Worm (Caenorhabditis elegans): Measurements from ENCODE around the gene acp-4.

Gene acp-4

DNA sequence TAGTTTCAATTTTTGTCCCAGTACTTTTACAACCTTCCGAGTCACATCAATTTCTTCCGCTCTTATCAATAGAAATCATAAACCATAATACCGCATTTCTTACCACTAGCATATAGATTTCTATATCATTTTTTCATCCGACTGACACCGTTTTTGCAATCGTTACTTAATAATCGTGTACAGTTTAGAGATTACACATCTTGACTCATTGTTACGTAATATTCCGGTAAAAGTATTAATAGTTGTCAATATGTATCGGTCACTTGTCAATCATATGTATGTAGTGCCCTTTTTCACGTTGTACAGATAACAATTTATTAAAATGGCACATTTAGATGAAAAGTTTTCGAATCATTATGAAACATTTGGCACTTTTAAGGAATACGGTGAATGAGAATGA lies 34.9 kb downstream of the acp-4 start:
- TF ChIP-seq T22C8.4 (GFP tag; IDR thresholded peaks at IDR 0.05) (no peak), klf-2 (GFP tag; conservative IDR thresholded peaks at IDR 0.05) (no peak), ztf-23 (GFP tag; IDR thresholded peaks at IDR 0.05) (no peak)

DNA sequence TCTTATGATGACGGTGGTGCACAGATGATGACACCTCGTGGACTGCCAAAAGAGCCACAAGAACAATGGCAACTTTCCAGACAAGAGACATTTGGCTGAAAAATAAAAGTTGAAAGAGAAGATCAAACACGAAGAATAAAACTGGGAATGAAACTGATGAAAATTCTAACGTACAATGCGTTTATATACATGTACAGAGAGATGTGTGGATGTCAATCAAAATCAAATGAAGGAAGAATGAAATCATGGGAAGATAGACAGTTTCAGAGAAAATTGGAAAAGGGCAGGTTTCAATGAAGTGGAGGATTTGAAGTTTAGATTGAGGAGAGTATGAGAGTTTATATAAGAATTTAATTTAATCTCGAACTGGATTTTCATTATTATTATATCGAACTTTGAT lies 35.8 kb downstream of the acp-4 start, which contains the start of gene dod-23:
dod-23 (minus strand) TSS at position 101 of the 400 bp plus-strand sequence.
- TF ChIP-seq ztf-29 (GFP tag; IDR thresholded peaks at IDR 0.05), result no peak
- no peak for TF ChIP-seq med-1 (GFP tag; optimal IDR thresholded peaks at IDR 0.05; ENCODE audit: insufficient read depth)
- TF ChIP-seq T22C8.4 (GFP tag; IDR thresholded peaks at IDR 0.05), result no peak
- no peak for TF ChIP-seq tab-1 (GFP tag; IDR thresholded peaks at IDR 0.05)
- no peak for TF ChIP-seq klf-2 (GFP tag; conservative IDR thresholded peaks at IDR 0.05)
- TF ChIP-seq ztf-23 (GFP tag; IDR thresholded peaks at IDR 0.05), result no peak
- TF ChIP-seq flt-1 (GFP tag; IDR thresholded peaks at IDR 0.05), result no peak
- TF ChIP-seq cog-1 (tag; optimal IDR thresholded peaks at IDR 0.05), result no peak
- TF ChIP-seq ref-1 (GFP tag; conservative IDR thresholded peaks at IDR 0.05), result no peak

DNA sequence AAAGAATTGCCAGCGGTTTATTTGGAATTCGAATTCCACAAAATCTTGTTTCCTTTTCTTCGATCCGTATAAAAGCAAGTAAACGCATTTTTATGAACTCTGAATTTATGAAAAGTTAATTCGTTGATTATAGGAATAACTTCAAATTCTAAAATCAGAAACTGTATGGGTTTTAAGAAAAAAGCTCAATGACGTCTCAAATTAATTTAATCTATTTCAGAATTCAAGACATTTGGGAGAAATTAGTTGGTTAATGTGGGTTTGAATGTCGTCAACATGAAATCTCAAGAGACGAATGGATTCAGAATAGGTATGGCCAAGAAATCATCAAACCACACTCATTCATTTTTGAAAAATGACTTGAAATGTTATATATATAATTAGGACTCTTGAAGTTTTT lies 38.9 kb downstream of the acp-4 start, which contains the start of gene F49E12.7:
F49E12.7 (minus strand) TSS at position 101 of the 400 bp plus-strand sequence.
- TF ChIP-seq ztf-23 (GFP tag; IDR thresholded peaks at IDR 0.05) (no peak), med-1 (GFP tag; optimal IDR thresholded peaks at IDR 0.05; ENCODE audit: insufficient read depth) (no peak), tab-1 (GFP tag; IDR thresholded peaks at IDR 0.05) (no peak), cog-1 (tag; optimal IDR thresholded peaks at IDR 0.05) (no peak), ztf-29 (GFP tag; IDR thresholded peaks at IDR 0.05) (no peak), T22C8.4 (GFP tag; IDR thresholded peaks at IDR 0.05) (no peak), ref-1 (GFP tag; conservative IDR thresholded peaks at IDR 0.05) (no peak), klf-2 (GFP tag; conservative IDR thresholded peaks at IDR 0.05) (no peak), flt-1 (GFP tag; IDR thresholded peaks at IDR 0.05) (no peak)

DNA sequence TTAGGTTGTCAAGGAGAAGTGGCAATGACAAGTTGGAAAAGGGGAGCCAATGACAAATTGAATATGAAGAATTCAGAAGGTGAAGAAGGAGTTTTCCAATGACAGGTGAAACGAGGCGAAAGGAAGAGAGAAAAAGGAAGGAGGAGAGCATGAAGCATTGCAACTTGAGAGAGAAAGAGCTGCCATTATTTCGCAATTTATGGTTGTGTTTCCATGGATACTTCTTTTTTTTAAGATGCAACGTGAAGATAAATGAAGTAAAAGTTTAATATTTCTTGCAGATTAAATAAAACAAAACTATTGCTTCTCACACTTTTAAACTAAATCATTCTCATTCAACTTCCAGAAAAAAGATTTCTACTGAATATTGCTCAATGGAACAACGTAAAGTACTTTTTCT lies 40.7 kb downstream of the acp-4 start, which contains the start of gene F49E12.8:
F49E12.8 (minus strand) TSS at position 101 of the 400 bp plus-strand sequence.
- TF ChIP-seq tab-1 (GFP tag; IDR thresholded peaks at IDR 0.05) (no peak), med-1 (GFP tag; optimal IDR thresholded peaks at IDR 0.05; ENCODE audit: insufficient read depth) (no peak), klf-2 (GFP tag; conservative IDR thresholded peaks at IDR 0.05) (no peak), ztf-29 (GFP tag; IDR thresholded peaks at IDR 0.05) (no peak), ztf-23 (GFP tag; IDR thresholded peaks at IDR 0.05) (no peak), flt-1 (GFP tag; IDR thresholded peaks at IDR 0.05) (no peak), T22C8.4 (GFP tag; IDR thresholded peaks at IDR 0.05) (no peak), ref-1 (GFP tag; conservative IDR thresholded peaks at IDR 0.05) (no peak)

DNA sequence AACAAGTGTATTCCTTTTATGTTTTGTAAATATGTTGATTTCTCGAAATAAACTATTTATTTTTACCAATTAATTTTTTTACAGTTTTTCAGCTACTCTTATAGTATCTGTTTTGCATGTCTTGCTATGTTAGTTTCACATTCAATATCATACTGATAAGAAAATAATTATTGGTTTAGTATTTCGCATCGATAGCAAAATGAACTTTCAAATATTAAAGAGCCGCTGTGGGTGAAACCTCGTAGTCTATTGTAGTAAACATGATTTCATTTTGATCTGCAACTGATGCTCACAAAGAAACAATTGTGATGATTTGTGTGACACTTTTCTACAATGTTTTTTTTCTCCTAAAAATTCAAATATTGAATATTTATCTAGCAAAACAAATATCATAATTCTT lies 42.7 kb downstream of the acp-4 start:
- TF ChIP-seq cog-1 (tag; optimal IDR thresholded peaks at IDR 0.05) (no peak), ztf-29 (GFP tag; IDR thresholded peaks at IDR 0.05) (no peak), T22C8.4 (GFP tag; IDR thresholded peaks at IDR 0.05) (no peak), ref-1 (GFP tag; conservative IDR thresholded peaks at IDR 0.05) (no peak), flt-1 (GFP tag; IDR thresholded peaks at IDR 0.05) (no peak), klf-2 (GFP tag; conservative IDR thresholded peaks at IDR 0.05) (no peak), med-1 (GFP tag; optimal IDR thresholded peaks at IDR 0.05; ENCODE audit: insufficient read depth) (no peak), tab-1 (GFP tag; IDR thresholded peaks at IDR 0.05) (no peak), ztf-23 (GFP tag; IDR thresholded peaks at IDR 0.05) (no peak)

DNA sequence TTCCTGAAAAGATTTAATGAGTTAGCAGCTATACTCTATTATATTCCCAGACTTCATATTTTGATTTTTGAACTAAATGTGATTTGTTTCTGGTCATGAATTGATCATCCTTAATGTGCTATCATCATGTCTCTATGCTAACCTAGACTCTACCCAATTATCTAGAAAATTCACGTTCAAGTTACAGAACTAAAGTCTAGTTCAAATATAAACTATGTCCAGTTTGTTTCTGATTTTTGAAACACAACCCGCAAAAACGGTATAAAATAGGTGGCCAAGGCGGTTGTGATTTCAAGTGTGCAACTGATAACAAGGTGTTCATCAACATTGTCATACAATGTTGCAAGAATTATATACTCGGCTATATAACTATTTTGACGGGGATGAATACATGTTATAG lies 44.2 kb downstream of the acp-4 start, which contains the start of gene F49E12.10:
F49E12.10 (plus strand) TSS at position 301 of the 400 bp plus-strand sequence.
- TF ChIP-seq ztf-29 (GFP tag; IDR thresholded peaks at IDR 0.05), result no peak
- no peak for TF ChIP-seq med-1 (GFP tag; optimal IDR thresholded peaks at IDR 0.05; ENCODE audit: insufficient read depth)
- TF ChIP-seq tab-1 (GFP tag; IDR thresholded peaks at IDR 0.05), result no peak
- TF ChIP-seq T22C8.4 (GFP tag; IDR thresholded peaks at IDR 0.05), result no peak
- TF ChIP-seq ztf-23 (GFP tag; IDR thresholded peaks at IDR 0.05), result no peak
- TF ChIP-seq ref-1 (GFP tag; conservative IDR thresholded peaks at IDR 0.05), result no peak
- TF ChIP-seq klf-2 (GFP tag; conservative IDR thresholded peaks at IDR 0.05), result no peak
- TF ChIP-seq flt-1 (GFP tag; IDR thresholded peaks at IDR 0.05), result no peak

DNA sequence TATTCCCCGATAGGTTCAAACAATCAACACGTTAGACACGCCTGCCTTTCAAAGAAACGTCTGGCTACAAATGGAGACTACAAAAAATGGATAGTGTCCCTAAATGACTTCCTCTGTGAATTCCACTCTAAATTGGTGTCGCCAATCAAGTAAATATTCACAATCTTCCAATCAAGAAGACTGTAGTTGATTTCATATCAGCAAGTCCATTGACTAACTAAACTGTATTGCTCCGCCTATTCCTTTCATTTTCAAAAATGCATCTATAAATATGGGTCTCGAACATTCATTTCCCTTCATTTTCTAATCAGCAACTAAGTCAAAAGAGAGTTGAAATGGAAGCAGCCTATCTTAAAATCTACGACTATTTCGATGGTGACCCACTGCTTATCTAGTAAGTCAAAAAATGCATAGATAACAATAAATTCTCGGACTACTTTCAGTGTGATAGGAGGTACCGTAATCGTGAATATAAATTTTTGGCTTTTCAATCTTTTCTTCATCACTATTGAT lies 46.8 kb downstream of the acp-4 start, which contains the start of gene drd-1:
drd-1 (plus strand) TSS at position 51 of the 513 bp plus-strand sequence.
- no peak for TF ChIP-seq ref-1 (GFP tag; conservative IDR thresholded peaks at IDR 0.05)
- TF ChIP-seq flt-1 (GFP tag; IDR thresholded peaks at IDR 0.05), result no peak
- TF ChIP-seq med-1 (GFP tag; optimal IDR thresholded peaks at IDR 0.05; ENCODE audit: insufficient read depth), result no peak
- TF ChIP-seq klf-2 (GFP tag; conservative IDR thresholded peaks at IDR 0.05), result no peak
- no peak for TF ChIP-seq T22C8.4 (GFP tag; IDR thresholded peaks at IDR 0.05)
- TF ChIP-seq ztf-23 (GFP tag; IDR thresholded peaks at IDR 0.05), result no peak
- TF ChIP-seq tab-1 (GFP tag; IDR thresholded peaks at IDR 0.05), result no peak
- TF ChIP-seq ztf-29 (GFP tag; IDR thresholded peaks at IDR 0.05), result no peak
- TF ChIP-seq cog-1 (tag; optimal IDR thresholded peaks at IDR 0.05), result no peak

DNA sequence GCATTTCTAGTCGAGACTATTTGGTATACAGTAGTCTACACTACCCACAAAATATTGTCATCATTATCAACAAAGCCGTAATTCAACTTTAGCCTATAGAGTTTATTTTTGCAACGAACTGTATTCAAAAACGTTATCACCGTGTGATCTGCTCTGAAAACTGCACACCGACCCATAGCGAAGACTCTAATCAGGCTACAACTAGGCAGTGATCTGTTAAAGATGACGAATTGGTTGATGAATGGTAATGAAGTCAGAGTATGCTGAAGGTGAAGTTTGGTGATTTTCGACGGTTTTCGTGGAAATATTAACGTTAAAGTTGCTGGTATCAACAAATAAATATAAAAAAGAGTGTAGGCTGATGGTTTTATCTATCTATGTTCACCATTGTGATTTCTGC lies 48.0 kb downstream of the acp-4 start:
- TF ChIP-seq ztf-29 (GFP tag; IDR thresholded peaks at IDR 0.05) (no peak), med-1 (GFP tag; optimal IDR thresholded peaks at IDR 0.05; ENCODE audit: insufficient read depth) (no peak), T22C8.4 (GFP tag; IDR thresholded peaks at IDR 0.05) (no peak), ref-1 (GFP tag; conservative IDR thresholded peaks at IDR 0.05) (no peak), tab-1 (GFP tag; IDR thresholded peaks at IDR 0.05) (no peak), klf-2 (GFP tag; conservative IDR thresholded peaks at IDR 0.05) (no peak), cog-1 (tag; optimal IDR thresholded peaks at IDR 0.05) (no peak), flt-1 (GFP tag; IDR thresholded peaks at IDR 0.05) (no peak), ztf-23 (GFP tag; IDR thresholded peaks at IDR 0.05) (no peak)

DNA sequence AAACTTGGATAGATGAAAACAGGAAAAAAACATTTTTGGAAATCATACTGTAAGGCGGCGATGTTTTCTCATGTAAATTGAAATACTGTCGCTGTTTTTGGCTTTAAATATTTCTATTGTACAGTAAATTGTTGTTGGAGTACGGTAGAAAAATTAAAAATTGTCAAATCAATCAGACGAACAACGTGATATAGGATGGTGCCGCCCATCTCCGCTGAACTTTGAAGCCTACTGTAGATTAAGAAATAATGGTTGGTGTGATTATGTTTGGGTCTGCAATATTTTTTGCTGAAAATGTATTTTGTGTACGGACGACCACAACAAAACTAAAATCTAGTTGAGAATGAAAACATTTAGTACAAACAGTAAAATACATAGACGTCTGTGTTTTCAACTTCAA lies 49.3 kb downstream of the acp-4 start:
- TF ChIP-seq flt-1 (GFP tag; IDR thresholded peaks at IDR 0.05) (no peak), cog-1 (tag; optimal IDR thresholded peaks at IDR 0.05) (no peak), ztf-29 (GFP tag; IDR thresholded peaks at IDR 0.05) (no peak), med-1 (GFP tag; optimal IDR thresholded peaks at IDR 0.05; ENCODE audit: insufficient read depth) (no peak), ztf-23 (GFP tag; IDR thresholded peaks at IDR 0.05) (no peak), T22C8.4 (GFP tag; IDR thresholded peaks at IDR 0.05) (no peak), tab-1 (GFP tag; IDR thresholded peaks at IDR 0.05) (no peak), ref-1 (GFP tag; conservative IDR thresholded peaks at IDR 0.05) (no peak), klf-2 (GFP tag; conservative IDR thresholded peaks at IDR 0.05) (no peak)

DNA sequence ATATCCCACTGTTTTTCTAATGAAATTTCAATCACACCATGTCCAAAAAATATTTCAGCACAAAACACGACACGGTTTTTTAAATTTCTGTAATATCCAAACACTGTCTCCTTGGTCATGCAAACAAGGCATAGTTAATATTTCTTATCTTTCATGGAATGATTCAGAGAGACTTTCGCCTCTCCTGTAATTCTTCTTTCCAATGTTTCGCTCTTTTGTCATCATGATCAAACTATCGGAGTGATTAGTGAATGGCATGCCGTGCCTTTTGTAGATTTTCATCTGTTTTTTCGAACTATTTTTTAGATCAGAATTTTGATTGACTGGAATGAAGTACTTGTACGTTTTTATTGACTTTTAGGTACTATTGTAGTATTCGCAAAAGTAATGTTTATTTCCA lies 50.6 kb downstream of the acp-4 start:
- TF ChIP-seq T22C8.4 (GFP tag; IDR thresholded peaks at IDR 0.05) (no peak), ztf-23 (GFP tag; IDR thresholded peaks at IDR 0.05) (no peak), tab-1 (GFP tag; IDR thresholded peaks at IDR 0.05) (no peak), klf-2 (GFP tag; conservative IDR thresholded peaks at IDR 0.05) (no peak), flt-1 (GFP tag; IDR thresholded peaks at IDR 0.05) (no peak), ztf-29 (GFP tag; IDR thresholded peaks at IDR 0.05) (no peak), med-1 (GFP tag; optimal IDR thresholded peaks at IDR 0.05; ENCODE audit: insufficient read depth) (no peak), ref-1 (GFP tag; conservative IDR thresholded peaks at IDR 0.05) (no peak), cog-1 (tag; optimal IDR thresholded peaks at IDR 0.05) (no peak)
